Fruit fly (Drosophila melanogaster) whole organism, embryonic: Measurements from ENCODE around the gene Rgl.

Source experiments
- Atf6 ChIP-seq: fragments of 200-800 bp; sonication (Bioruptor generic); IDR thresholded peaks from 2 replicates; pipeline ENCODE4 v1.3.6; 2022; ENCODE audit warnings: missing biosample characterization, missing genetic modification characterization
- BEAF-32 ChIP-seq: fragments of 200-800 bp; sonication (Bioruptor generic); optimal IDR thresholded peaks from 3 replicates; lab custom pipeline; 2017; ENCODE audit warnings: missing biosample characterization, missing genetic modification characterization, mild to moderate bottlenecking, moderate library complexity, missing genetic modification reagents
- CG11560 ChIP-seq: fragments of 200-800 bp; sonication (Bioruptor generic); IDR thresholded peaks from 3 replicates; pipeline ENCODE4 v1.3.6; 2022; ENCODE audit warnings: missing biosample characterization, missing genetic modification characterization
- CG12071 ChIP-seq: fragments of 200-800 bp; sonication (Bioruptor generic); optimal IDR thresholded peaks from 3 replicates; lab custom pipeline; 2018; ENCODE audit warnings: missing biosample characterization, mild to moderate bottlenecking, missing genetic modification characterization
- CG13775 ChIP-seq: fragments of 200-800 bp; sonication (Bioruptor generic); optimal IDR thresholded peaks from 3 replicates; lab custom pipeline; 2017; ENCODE audit warnings: missing biosample characterization, mild to moderate bottlenecking, missing genetic modification characterization
- CG17568 ChIP-seq: fragments of 200-800 bp; sonication (Bioruptor generic); optimal IDR thresholded peaks from 2 replicates; lab custom pipeline; 2018; ENCODE audit warnings: missing biosample characterization, mild to moderate bottlenecking, missing genetic modification characterization, moderate library complexity
- CG2129 ChIP-seq: fragments of 200-800 bp; sonication (Bioruptor generic); IDR thresholded peaks from 2 replicates; pipeline ENCODE4 v1.3.6; 2022; ENCODE audit warnings: missing biosample characterization, missing genetic modification characterization; ENCODE audit not compliant: partially characterized antibody
- CG3163 ChIP-seq: fragments of 200-800 bp; sonication (Bioruptor generic); optimal IDR thresholded peaks from 3 replicates; lab custom pipeline; 2016; ENCODE audit warnings: missing biosample characterization, missing genetic modification characterization
- CG32772 ChIP-seq: fragments of 200-800 bp; sonication (Bioruptor generic); IDR thresholded peaks from 2 replicates; pipeline ENCODE4 v1.3.6; 2022; ENCODE audit warnings: missing biosample characterization, missing genetic modification characterization
- CG34224 ChIP-seq: fragments of 200-800 bp; sonication (Bioruptor generic); IDR thresholded peaks from 3 replicates; pipeline ENCODE4 v1.3.6; 2022; ENCODE audit warnings: missing biosample characterization, missing genetic modification characterization; ENCODE audit not compliant: partially characterized antibody
- CG3847 ChIP-seq: fragments of 200-800 bp; sonication (Bioruptor generic); IDR thresholded peaks from 2 replicates; pipeline ENCODE4 v1.3.6; 2022; ENCODE audit warnings: missing biosample characterization, missing genetic modification characterization
- CG4328 ChIP-seq: fragments of 200-800 bp; sonication (Bioruptor generic); optimal IDR thresholded peaks from 3 replicates; lab custom pipeline; 2017; ENCODE audit warnings: missing biosample characterization, missing genetic modification reagents, missing genetic modification characterization
- CG5180 ChIP-seq: fragments of 200-800 bp; sonication (Bioruptor generic); optimal IDR thresholded peaks from 3 replicates; lab custom pipeline; 2017; ENCODE audit warnings: missing biosample characterization, missing genetic modification characterization, mild to moderate bottlenecking, moderate library complexity, missing genetic modification reagents
- CG6175 ChIP-seq: fragments of 200-800 bp; sonication (Bioruptor generic); IDR thresholded peaks from 3 replicates; pipeline ENCODE4 v1.3.6; 2022; ENCODE audit warnings: missing biosample characterization, missing genetic modification characterization
- CG8944 ChIP-seq: fragments of 200-800 bp; sonication (Bioruptor generic); optimal IDR thresholded peaks from 3 replicates; lab custom pipeline; 2016; ENCODE audit warnings: missing biosample characterization, missing genetic modification characterization
- Ets65A ChIP-seq: fragments of 200-800 bp; sonication (Bioruptor generic); peaks from one replicate; lab custom pipeline; 2016; ENCODE audit warnings: missing biosample characterization, missing genetic modification characterization
- Ets97D ChIP-seq: fragments of 200-800 bp; sonication (Bioruptor generic); optimal IDR thresholded peaks from 3 replicates; lab custom pipeline; 2016; ENCODE audit warnings: missing biosample characterization, missing genetic modification characterization
- GATAe ChIP-seq: fragments of 200-800 bp; sonication (Bioruptor generic); conservative IDR thresholded peaks from 2 replicates; pipeline ENCODE4 v1.3.6; 2022; ENCODE audit warnings: missing biosample characterization, missing genetic modification characterization
- H2.0 ChIP-seq: fragments of 200-800 bp; sonication (Bioruptor generic); IDR thresholded peaks from 2 replicates; pipeline ENCODE4 v1.3.6; 2022; ENCODE audit warnings: missing biosample characterization, missing genetic modification characterization
- HLH3B ChIP-seq: fragments of 200-800 bp; sonication (Bioruptor generic); IDR thresholded peaks from 2 replicates; pipeline ENCODE4 v1.3.6; 2022; ENCODE audit warnings: missing biosample characterization, missing genetic modification characterization
- Hr3 ChIP-seq: fragments of 200-800 bp; sonication (Bioruptor generic); optimal IDR thresholded peaks from 3 replicates; lab custom pipeline; 2016; ENCODE audit warnings: missing biosample characterization, missing genetic modification characterization
- Hr51 ChIP-seq, 2 experiments: fragments of 200-800 bp; sonication (Bioruptor generic); optimal IDR thresholded peaks; 2 replicates in 1 of 2; 3 replicates in 1 of 2; lab custom pipeline; 2016 to 2018; ENCODE audit warnings: missing biosample characterization in 2 of 2, missing genetic modification characterization in 2 of 2, mild to moderate bottlenecking in 1 of 2, moderate library complexity in 1 of 2
- Hsf ChIP-seq: fragments of 200-800 bp; sonication (Bioruptor generic); optimal IDR thresholded peaks from 3 replicates; lab custom pipeline; 2016; ENCODE audit warnings: missing biosample characterization, missing genetic modification characterization
- MBD-R2 ChIP-seq: fragments of 200-800 bp; sonication (Bioruptor generic); IDR thresholded peaks from 2 replicates; pipeline ENCODE4 v1.3.6; 2022; ENCODE audit warnings: missing biosample characterization, missing genetic modification characterization
- Nf-YB ChIP-seq: fragments of 200-800 bp; sonication (Bioruptor generic); optimal IDR thresholded peaks from 3 replicates; lab custom pipeline; 2019; ENCODE audit warnings: missing biosample characterization, mild to moderate bottlenecking, missing genetic modification characterization, moderate library complexity
- Oli ChIP-seq: fragments of 200-800 bp; sonication (Bioruptor generic); optimal IDR thresholded peaks from 2 replicates; lab custom pipeline; 2018; ENCODE audit warnings: missing biosample characterization, mild to moderate bottlenecking, missing genetic modification characterization, moderate library complexity
- Optix ChIP-seq: fragments of 200-800 bp; sonication (Bioruptor generic); IDR thresholded peaks from 3 replicates; pipeline ENCODE4 v1.3.6; 2022; ENCODE audit warnings: missing biosample characterization, missing genetic modification characterization
- amos ChIP-seq: fragments of 200-800 bp; sonication (Bioruptor generic); IDR thresholded peaks from 2 replicates; pipeline ENCODE4 v1.3.6; 2022; ENCODE audit warnings: missing biosample characterization, missing genetic modification characterization; ENCODE audit not compliant: partially characterized antibody
- bcd ChIP-seq: fragments of 200-800 bp; sonication (Bioruptor generic); optimal IDR thresholded peaks from 2 replicates; lab custom pipeline; 2017; ENCODE audit warnings: missing biosample characterization, mild to moderate bottlenecking, missing genetic modification characterization
- btn ChIP-seq: fragments of 200-800 bp; sonication (Bioruptor generic); optimal IDR thresholded peaks from 2 replicates; lab custom pipeline; 2016; ENCODE audit warnings: missing biosample characterization, missing genetic modification characterization
- cas ChIP-seq: fragments of 200-800 bp; sonication (Bioruptor generic); IDR thresholded peaks from 2 replicates; pipeline ENCODE4 v1.3.6; 2022; ENCODE audit warnings: missing biosample characterization, missing genetic modification characterization
- dpn ChIP-seq, 2 experiments: fragments of 200-800 bp; sonication (Bioruptor generic); optimal IDR thresholded peaks; 3 replicates each; lab custom pipeline; 2016; ENCODE audit warnings: missing biosample characterization in 2 of 2, missing genetic modification characterization in 2 of 2
- eyg ChIP-seq: fragments of 200-800 bp; sonication (Bioruptor generic); optimal IDR thresholded peaks from 3 replicates; lab custom pipeline; 2016; ENCODE audit warnings: missing biosample characterization, missing genetic modification characterization
- fd64A ChIP-seq: fragments of 200-800 bp; sonication (Bioruptor generic); optimal IDR thresholded peaks from 3 replicates; lab custom pipeline; 2018; ENCODE audit warnings: missing biosample characterization, mild to moderate bottlenecking, missing genetic modification characterization
- hbn ChIP-seq: fragments of 200-800 bp; sonication (Bioruptor generic); IDR thresholded peaks from 2 replicates; pipeline ENCODE4 v1.3.6; 2022; ENCODE audit warnings: missing biosample characterization, missing genetic modification characterization; ENCODE audit not compliant: partially characterized antibody
- jigr1 ChIP-seq: fragments of 200-800 bp; sonication (Bioruptor generic); IDR thresholded peaks from 3 replicates; pipeline ENCODE4 v1.3.6; 2022; ENCODE audit warnings: missing biosample characterization, missing genetic modification characterization
- odd ChIP-seq: fragments of 200-800 bp; sonication (Bioruptor generic); optimal IDR thresholded peaks from 2 replicates; lab custom pipeline; 2017; ENCODE audit warnings: missing biosample characterization, mild to moderate bottlenecking, missing genetic modification characterization
- salm ChIP-seq: fragments of 200-800 bp; sonication (Bioruptor generic); optimal IDR thresholded peaks from 2 replicates; lab custom pipeline; 2018; ENCODE audit warnings: missing biosample characterization, mild to moderate bottlenecking, missing genetic modification characterization
- sens ChIP-seq: fragments of 200-800 bp; sonication (Bioruptor generic); peaks from one replicate; lab custom pipeline; 2016; ENCODE audit warnings: missing biosample characterization, missing genetic modification characterization
- sens-2 ChIP-seq: fragments of 200-800 bp; sonication (Bioruptor generic); IDR thresholded peaks from 2 replicates; pipeline ENCODE4 v1.3.6; 2022; ENCODE audit warnings: missing biosample characterization, missing genetic modification characterization
- ssp ChIP-seq: fragments of 200-800 bp; sonication (Bioruptor generic); IDR thresholded peaks from 2 replicates; pipeline ENCODE4 v1.3.6; 2022; ENCODE audit warnings: missing biosample characterization, missing genetic modification characterization
- stc ChIP-seq: fragments of 200-800 bp; sonication (Bioruptor generic); IDR thresholded peaks from 2 replicates; pipeline ENCODE4 v1.3.6; 2022; ENCODE audit warnings: missing biosample characterization, missing genetic modification characterization
- trem ChIP-seq: fragments of 200-800 bp; optimal IDR thresholded peaks from 3 replicates; lab custom pipeline; 2019; ENCODE audit warnings: missing biosample characterization, mild to moderate bottlenecking, missing genetic modification characterization, moderate library complexity
- trh ChIP-seq: fragments of 200-800 bp; sonication (Bioruptor generic); optimal IDR thresholded peaks from 2 replicates; lab custom pipeline; 2016; ENCODE audit warnings: missing biosample characterization, missing genetic modification characterization
- unpg ChIP-seq: fragments of 200-800 bp; sonication (Bioruptor generic); optimal IDR thresholded peaks from 3 replicates; lab custom pipeline; 2018; ENCODE audit warnings: missing biosample characterization, mild to moderate bottlenecking, missing genetic modification characterization, moderate library complexity
- usp ChIP-seq: fragments of >200 bp; optimal IDR thresholded peaks from 2 replicates; lab custom pipeline; 2017; ENCODE audit warnings: missing biosample characterization, missing genetic modification characterization
- wdn ChIP-seq: fragments of 200-800 bp; sonication (Bioruptor generic); IDR thresholded peaks from 2 replicates; pipeline ENCODE4 v1.3.6; 2022; ENCODE audit warnings: missing biosample characterization, missing genetic modification characterization
- wor ChIP-seq: fragments of 200-800 bp; sonication (Bioruptor generic); IDR thresholded peaks from 2 replicates; pipeline ENCODE4 v1.3.6; 2022; ENCODE audit warnings: missing biosample characterization, missing genetic modification characterization
- zen ChIP-seq: fragments of 200-800 bp; sonication (Bioruptor generic); optimal IDR thresholded peaks from 3 replicates; lab custom pipeline; 2018; ENCODE audit warnings: missing biosample characterization, mild to moderate bottlenecking, missing genetic modification characterization, moderate library complexity

Gene Rgl

DNA sequence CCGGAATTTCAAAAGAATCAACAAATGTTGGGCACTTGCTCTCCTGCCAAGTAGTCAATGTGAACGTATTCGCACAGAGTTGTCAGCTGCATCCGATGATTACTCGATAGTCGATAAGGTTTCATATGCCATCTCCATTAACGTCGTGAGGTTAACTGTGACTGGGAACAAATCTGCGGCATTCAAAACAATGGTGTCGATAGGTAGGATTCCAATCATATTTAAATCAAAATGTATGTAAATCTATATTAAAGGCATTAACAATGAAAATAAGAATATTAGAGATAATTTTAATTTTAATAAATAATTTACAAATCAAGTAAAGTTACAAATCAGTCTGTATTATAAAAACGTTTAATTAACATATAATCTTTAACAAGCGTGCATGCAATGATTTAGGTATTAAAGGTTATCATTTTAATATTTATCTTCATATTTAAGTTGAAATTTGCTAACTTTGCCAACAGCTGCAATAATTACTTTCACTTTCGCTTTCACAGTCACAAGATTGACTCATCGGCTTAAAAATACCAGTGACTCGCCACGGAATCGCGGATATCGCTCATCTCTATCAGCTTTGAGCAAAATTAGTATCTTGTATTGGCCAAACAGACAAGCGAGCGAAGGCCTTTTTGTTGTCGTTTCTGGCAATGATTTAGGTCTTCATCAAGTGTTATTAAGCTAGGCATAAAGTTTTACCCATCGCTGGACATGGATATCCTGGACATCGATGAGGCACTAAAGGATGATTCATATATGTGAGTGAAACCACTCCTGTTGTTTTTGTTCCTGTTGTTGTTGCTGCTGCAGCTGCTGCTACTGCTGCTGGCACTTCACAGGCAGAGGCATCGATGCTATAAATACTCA is 39.7 kb upstream of the Rgl start, which contains the start of the genes Meics, Nxf3 and ssp2 (continued):
- peak in 1 of 2 experiments; percentile 20 for TF ChIP-seq dpn (GFP tag; optimal IDR thresholded peaks at IDR 0.05; lab: Kevin White, UChicago)
- no peak for TF ChIP-seq Hr51 (GFP tag; optimal IDR thresholded peaks at IDR 0.05; lab: Kevin White, UChicago)
- TF ChIP-seq GATAe (GFP tag; lab: Robert Waterston, UW), result no peak
- TF ChIP-seq CG8944 (GFP tag; lab: Kevin White, UChicago), result peak; percentile 20
- TF ChIP-seq Ets97D, result peak; percentile 40
- no peak for TF ChIP-seq fd64A (GFP tag; lab: Kevin White, UChicago)
- TF ChIP-seq Oli (tag; lab: Kevin White, UChicago), result no peak
- peak; percentile 31; the same call in 1 of the 2 replicates for TF ChIP-seq CG2129 (GFP tag; lab: Robert Waterston, UW)
- TF ChIP-seq stc (GFP tag; lab: Robert Waterston, UW), result peak; percentile 27; the same call in 1 of the 2 replicates
- TF ChIP-seq CG17568 (GFP tag; lab: Kevin White, UChicago), result no peak
- TF ChIP-seq CG11560, result no peak
- TF ChIP-seq CG5180 (GFP tag; lab: Kevin White, UChicago), result no peak
- TF ChIP-seq Nf-YB (GFP tag; lab: Kevin White, UChicago), result no peak
- no peak for TF ChIP-seq jigr1
- TF ChIP-seq sens, result peak; percentile 77
- no peak for TF ChIP-seq Hsf (GFP tag; lab: Kevin White, UChicago)
- TF ChIP-seq btn (GFP tag; lab: Kevin White, UChicago), result no peak
- no peak for TF ChIP-seq odd
- TF ChIP-seq CG12071 (GFP tag; lab: Kevin White, UChicago), result no peak
- peak; percentile 82 for TF ChIP-seq amos (GFP tag; lab: Robert Waterston, UW)
- no peak for TF ChIP-seq wor (GFP tag; lab: Robert Waterston, UW)
- no peak for TF ChIP-seq salm (tag; lab: Kevin White, UChicago)
- TF ChIP-seq cas, result no peak
- TF ChIP-seq CG3847 (GFP tag; lab: Robert Waterston, UW), result peak; percentile 45
- no peak for TF ChIP-seq CG3163
- TF ChIP-seq Atf6 (GFP tag; lab: Robert Waterston, UW), result no peak
- TF ChIP-seq sens-2, result no peak
- peak; percentile 60 for TF ChIP-seq Hr3 (GFP tag; lab: Kevin White, UChicago)
- TF ChIP-seq Optix, result no peak
- peak; percentile 12 for TF ChIP-seq trem (tag; lab: Kevin White, UChicago)
- TF ChIP-seq bcd, result no peak
- TF ChIP-seq wdn (GFP tag; lab: Robert Waterston, UW), result no peak
- peak; percentile 96 for TF ChIP-seq Ets65A (GFP tag; lab: Kevin White, UChicago)
- peak; percentile 85 for TF ChIP-seq BEAF-32 (GFP tag; lab: Kevin White, UChicago)
- peak; percentile 58 for TF ChIP-seq CG13775 (GFP tag; lab: Kevin White, UChicago)
- TF ChIP-seq zen (tag; lab: Kevin White, UChicago), result peak; percentile 17
- no peak for TF ChIP-seq HLH3B (GFP tag; lab: Robert Waterston, UW)
- peak; percentile 79 for TF ChIP-seq MBD-R2
- TF ChIP-seq H2.0 (GFP tag; lab: Robert Waterston, UW), result peak; percentile 34; the same call in 1 of the 2 replicates
- TF ChIP-seq eyg (GFP tag; lab: Kevin White, UChicago), result no peak
- no peak for TF ChIP-seq usp (GFP tag; lab: Kevin White, UChicago)
- TF ChIP-seq CG32772 (GFP tag; lab: Robert Waterston, UW), result 0 out of 2 replicates have a peak, but pooled peaks have one; percentile 12
- peak; percentile 41; the same call in 1 of the 3 replicates for TF ChIP-seq CG34224 (GFP tag; lab: Robert Waterston, UW)
- no peak for TF ChIP-seq unpg (GFP tag; lab: Kevin White, UChicago)
- no peak for TF ChIP-seq trh (GFP tag; lab: Kevin White, UChicago)
- 0 out of 2 replicates have a peak, but pooled peaks have one; percentile 55 for TF ChIP-seq hbn (GFP tag; lab: Robert Waterston, UW)
- TF ChIP-seq CG6175 (GFP tag; lab: Robert Waterston, UW), result no peak
- no peak for TF ChIP-seq CG4328 (GFP tag; lab: Kevin White, UChicago)
- TF ChIP-seq ssp (GFP tag; lab: Robert Waterston, UW), result no peak
